Fruit fly (Drosophila melanogaster) whole organism, pupa: ENCODE measurements around the gene Tg.

ENCODE experiments used
- CG13204 ChIP-seq: fragments of 200-800 bp; sonication (Bioruptor generic); optimal IDR thresholded peaks from 2 replicates; lab custom pipeline; 2018; ENCODE audit warnings: missing biosample characterization, mild to moderate bottlenecking, missing genetic modification characterization, moderate library complexity
- CG8159 ChIP-seq: fragments of 200-800 bp; sonication (Bioruptor generic); optimal IDR thresholded peaks from 3 replicates; lab custom pipeline; 2018; ENCODE audit warnings: missing biosample characterization, mild to moderate bottlenecking, missing genetic modification characterization, moderate library complexity
- EcR ChIP-seq: fragments of 200-800 bp; sonication (Bioruptor generic); optimal IDR thresholded peaks from 3 replicates; lab custom pipeline; 2019; ENCODE audit warnings: missing biosample characterization, missing genetic modification characterization, mild to moderate bottlenecking, moderate library complexity, missing genetic modification reagents
- Snoo ChIP-seq: fragments of 200-800 bp; sonication (Bioruptor generic); optimal IDR thresholded peaks from 3 replicates; lab custom pipeline; 2017; ENCODE audit warnings: missing biosample characterization, mild to moderate bottlenecking, missing genetic modification characterization, inconsistent platforms
- gl ChIP-seq: fragments of 200-800 bp; sonication (Bioruptor generic); optimal IDR thresholded peaks from 2 replicates; lab custom pipeline; 2018; ENCODE audit warnings: missing biosample characterization, mild to moderate bottlenecking, missing genetic modification characterization

dm6 chr2L:8009283-8010211 is 1.7 kb upstream of the Tg start, which contains the start of gene CG12560:
- TF ChIP-seq CG8159 (tag; lab: Kevin White, UChicago) (no peak), Snoo (no peak), gl (peak; percentile 43), EcR (GFP tag; lab: Kevin White, UChicago) (peak; percentile 47), CG13204 (GFP tag; lab: Kevin White, UChicago) (peak; percentile 49)
